Worm (Caenorhabditis elegans) whole organism, mixed stage, embryonic: ENCODE data around the gene F32D8.11.

Source experiments
- M03D4.4 ChIP-seq: sonication (generic microtip); optimal IDR thresholded peaks from 2 replicates; lab custom pipeline; 2017; ENCODE audit warnings: mild to moderate bottlenecking, missing genetic modification characterization, missing compliant biosample characterization
- bed-3 ChIP-seq: fragments of 200-800 bp; sonication (Bioruptor generic); optimal IDR thresholded peaks from 3 replicates; lab custom pipeline; 2018; ENCODE audit warnings: mild to moderate bottlenecking, missing genetic modification characterization, moderate library complexity, missing compliant biosample characterization
- blmp-1 ChIP-seq: fragments of 150-350 bp; optimal IDR thresholded peaks from 2 replicates; lab custom pipeline; 2014; ENCODE audit warnings: missing biosample characterization, missing genetic modification characterization
- ceh-39 ChIP-seq: fragments of 150-350 bp; optimal IDR thresholded peaks from 2 replicates; lab custom pipeline; 2014; ENCODE audit warnings: missing biosample characterization, missing genetic modification characterization
- ceh-83 ChIP-seq: fragments of 200-800 bp; sonication (Bioruptor generic); optimal IDR thresholded peaks from 2 replicates; lab custom pipeline; 2018; ENCODE audit warnings: mild to moderate bottlenecking, missing genetic modification characterization, missing compliant biosample characterization
- ces-1 ChIP-seq: fragments of 150-350 bp; optimal IDR thresholded peaks from 2 replicates; lab custom pipeline; 2014; ENCODE audit warnings: missing biosample characterization, missing genetic modification reagents, missing genetic modification characterization
- cnd-1 ChIP-seq: fragments of 200-800 bp; sonication (Bioruptor generic); optimal IDR thresholded peaks from 2 replicates; lab custom pipeline; 2018; ENCODE audit warnings: mild to moderate bottlenecking, missing genetic modification characterization, missing compliant biosample characterization
- drap-1 ChIP-seq: fragments of 200-800 bp; sonication (Bioruptor generic); optimal IDR thresholded peaks from 3 replicates; lab custom pipeline; 2018; ENCODE audit warnings: mild to moderate bottlenecking, missing genetic modification characterization, missing compliant biosample characterization
- elt-1 ChIP-seq: sonication (generic microtip); optimal IDR thresholded peaks from 2 replicates; lab custom pipeline; 2017; ENCODE audit warnings: missing genetic modification characterization, mild to moderate bottlenecking, missing compliant biosample characterization, antibody characterized with exemption, moderate library complexity, borderline replicate concordance; ENCODE audit not compliant: insufficient read depth
- flh-1 ChIP-seq: fragments of 200-800 bp; sonication (Bioruptor generic); optimal IDR thresholded peaks from 2 replicates; lab custom pipeline; 2018; ENCODE audit warnings: mild to moderate bottlenecking, missing genetic modification characterization, moderate library complexity, missing compliant biosample characterization
- hlh-1 ChIP-seq: fragments of 150-350 bp; optimal IDR thresholded peaks from 2 replicates; lab custom pipeline; 2014; ENCODE audit warnings: missing biosample characterization, missing genetic modification reagents, missing genetic modification characterization
- lsy-2 ChIP-seq: fragments of 150-350 bp; optimal IDR thresholded peaks from 2 replicates; lab custom pipeline; 2014; ENCODE audit warnings: missing biosample characterization, missing genetic modification characterization
- mab-5 ChIP-seq: fragments of 150-350 bp; optimal IDR thresholded peaks from 2 replicates; lab custom pipeline; 2014; ENCODE audit warnings: missing biosample characterization, missing genetic modification characterization
- mep-1 ChIP-seq: fragments of 150-350 bp; optimal IDR thresholded peaks from 2 replicates; lab custom pipeline; 2017; ENCODE audit warnings: missing biosample characterization, missing genetic modification reagents, missing genetic modification characterization, inconsistent platforms
- mls-2 ChIP-seq: sonication (generic microtip); optimal IDR thresholded peaks from 2 replicates; lab custom pipeline; 2016; ENCODE audit warnings: mild to moderate bottlenecking, missing genetic modification characterization, moderate library complexity, missing compliant biosample characterization
- nhr-2 ChIP-seq: fragments of 150-350 bp; optimal IDR thresholded peaks from 2 replicates; lab custom pipeline; 2014; ENCODE audit warnings: missing biosample characterization, missing genetic modification characterization
- nhr-237 ChIP-seq: fragments of 150-350 bp; optimal IDR thresholded peaks from 2 replicates; lab custom pipeline; 2014; ENCODE audit warnings: missing biosample characterization, missing genetic modification characterization
- nhr-28 ChIP-seq: fragments of 150-350 bp; optimal IDR thresholded peaks from 2 replicates; lab custom pipeline; 2014; ENCODE audit warnings: missing biosample characterization, missing genetic modification characterization
- pha-4 ChIP-seq: fragments of 150-350 bp; optimal IDR thresholded peaks from 2 replicates; lab custom pipeline; 2018; ENCODE audit warnings: missing biosample characterization, missing genetic modification reagents, missing genetic modification characterization
- sem-2 ChIP-seq: fragments of 200-800 bp; sonication (Bioruptor generic); optimal IDR thresholded peaks from 2 replicates; lab custom pipeline; 2018; ENCODE audit warnings: mild to moderate bottlenecking, missing genetic modification characterization, missing compliant biosample characterization
- sptf-1 ChIP-seq: sonication (generic microtip); optimal IDR thresholded peaks from 2 replicates; lab custom pipeline; 2017; ENCODE audit warnings: mild to moderate bottlenecking, missing genetic modification characterization, moderate library complexity, missing compliant biosample characterization
- unc-120 ChIP-seq: sonication (generic microtip); optimal IDR thresholded peaks from 2 replicates; lab custom pipeline; 2017; ENCODE audit warnings: missing genetic modification characterization, missing compliant biosample characterization; ENCODE audit not compliant: poor library complexity, severe bottlenecking
- unc-62 ChIP-seq: fragments of 150-350 bp; optimal IDR thresholded peaks from 2 replicates; lab custom pipeline; 2014; ENCODE audit warnings: missing biosample characterization, missing genetic modification reagents, missing genetic modification characterization
- zip-8 ChIP-seq: fragments of 150-350 bp; optimal IDR thresholded peaks from 2 replicates; lab custom pipeline; 2014; ENCODE audit warnings: missing biosample characterization, missing genetic modification characterization
- ztf-11 ChIP-seq: fragments of 150-350 bp; optimal IDR thresholded peaks from 2 replicates; lab custom pipeline; 2014; ENCODE audit warnings: missing biosample characterization, missing genetic modification characterization

Gene F32D8.11

DNA sequence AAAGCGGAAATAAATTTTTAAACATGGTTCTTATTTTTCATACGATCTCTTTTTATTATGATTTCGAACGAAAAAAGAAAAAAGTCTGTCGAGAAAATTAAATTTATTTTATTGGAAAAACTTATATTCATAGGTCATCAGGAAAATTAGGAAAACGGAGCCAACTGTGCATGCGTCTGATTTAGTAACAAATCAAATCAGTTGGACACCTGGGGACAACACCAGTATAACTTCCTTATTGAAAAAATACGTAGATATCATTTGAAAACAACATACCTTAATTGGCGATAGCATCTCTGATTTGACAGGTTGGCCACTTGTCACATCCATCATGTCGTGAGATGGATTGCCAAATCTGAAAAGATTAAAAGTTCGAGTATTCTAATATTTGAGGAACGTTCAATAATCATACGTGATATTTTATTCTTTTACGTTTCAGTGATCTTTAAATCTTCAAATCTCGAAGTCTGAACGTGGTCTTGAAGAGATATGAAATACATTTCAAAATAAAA, 28.4 kb downstream of the F32D8.11 start:
- TF ChIP-seq mep-1 (no peak), unc-62 (GFP tag; lab: Kevin White, UChicago) (peak; percentile 55), ceh-83 (GFP tag; lab: Kevin White, UChicago) (no peak)

DNA sequence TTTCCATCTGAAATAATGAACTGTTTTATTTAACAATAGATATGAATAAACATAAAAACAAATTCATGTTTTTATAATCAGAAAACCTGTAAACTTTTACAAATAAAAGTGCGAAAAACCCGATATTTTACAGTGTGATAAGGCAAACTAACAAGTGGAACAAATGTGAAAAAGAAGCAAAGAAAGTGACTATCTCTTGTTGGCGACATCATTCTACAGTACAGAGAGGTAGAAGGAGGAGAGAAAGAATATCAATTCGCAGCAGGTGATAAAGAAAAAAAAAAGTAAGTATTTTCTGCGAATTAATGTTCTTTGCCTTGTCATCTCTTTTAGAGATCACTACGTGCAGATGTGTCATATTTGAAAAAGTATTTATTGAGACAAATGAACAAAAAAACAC, 29.2 kb downstream of the F32D8.11 start:
- no peak for TF ChIP-seq pha-4
- no peak for TF ChIP-seq zip-8
- TF ChIP-seq sem-2 (GFP tag; lab: Kevin White, UChicago): no peak
- TF ChIP-seq cnd-1 (tag; lab: Kevin White, UChicago): no peak
- TF ChIP-seq nhr-2 (tag; lab: Kevin White, UChicago): no peak
- TF ChIP-seq elt-1 (tag; lab: Kevin White, UChicago): no peak

DNA sequence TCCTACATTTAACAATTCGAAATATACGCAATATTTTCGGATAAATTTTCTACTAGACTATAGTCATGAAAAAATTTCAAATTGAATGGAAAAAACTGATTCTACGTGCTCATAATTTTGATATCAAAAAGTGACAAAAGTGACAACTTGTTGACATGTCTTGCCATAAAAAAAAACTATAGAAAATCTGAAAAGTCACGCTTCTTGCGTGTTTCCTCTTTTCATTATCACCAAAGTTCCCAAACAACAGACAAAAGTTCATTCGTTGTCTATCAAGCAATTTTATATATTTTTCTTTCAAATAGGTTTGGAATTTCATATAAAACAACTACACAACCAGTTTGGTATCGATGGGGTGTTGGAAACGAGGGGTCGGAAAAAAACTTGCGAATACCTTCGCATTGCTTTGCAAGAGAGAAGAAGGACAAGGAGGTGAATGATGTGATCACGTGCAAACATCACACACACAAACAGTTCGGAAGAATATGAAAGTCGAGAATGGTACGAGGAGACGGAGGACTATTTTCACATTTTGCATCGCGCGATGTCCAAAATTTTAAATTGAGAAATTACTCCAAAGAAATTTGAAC, 29.8 kb downstream of the F32D8.11 start:
- TF ChIP-seq mls-2 (tag; lab: Kevin White, UChicago) (no peak), ceh-39 (tag; lab: Kevin White, UChicago) (no peak), mep-1 (no peak)
- TF ChIP-seq, all 35 proteins: peak for 0

DNA sequence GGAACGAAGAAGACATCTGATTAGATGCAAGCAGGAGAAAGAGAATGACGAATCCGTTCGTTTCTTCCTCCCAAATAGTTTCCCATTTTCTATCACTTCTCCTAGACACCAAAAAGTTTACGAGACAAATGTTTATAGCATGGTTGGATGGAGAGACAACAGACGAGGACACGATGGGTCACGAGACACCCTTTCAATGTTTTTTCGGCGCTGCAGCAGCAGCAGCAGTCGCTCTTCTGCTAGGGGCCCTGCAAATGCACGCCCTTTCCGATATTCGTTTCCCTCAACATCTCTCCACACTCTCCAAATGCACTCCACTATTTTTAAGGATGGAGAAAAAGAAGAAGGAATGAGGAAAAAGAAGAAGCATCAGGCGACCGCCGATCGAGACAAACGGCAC, 30.6 kb downstream of the F32D8.11 start:
- TF ChIP-seq lsy-2 (tag; lab: Kevin White, UChicago) (no peak), drap-1 (GFP tag; lab: Kevin White, UChicago) (peak; percentile 24), nhr-28 (tag; lab: Kevin White, UChicago) (no peak), unc-62 (GFP tag; lab: Kevin White, UChicago) (peak; percentile 27), sptf-1 (tag; lab: Kevin White, UChicago) (peak; percentile 3), M03D4.4 (tag; lab: Kevin White, UChicago) (peak; percentile 44), ces-1 (GFP tag; lab: Kevin White, UChicago) (peak; percentile 3), flh-1 (GFP tag; lab: Kevin White, UChicago) (no peak), nhr-237 (no peak), mls-2 (tag; lab: Kevin White, UChicago) (peak; percentile 48), hlh-1 (tag; lab: Kevin White, UChicago) (peak; percentile 59), unc-120 (peak; percentile 96)

DNA sequence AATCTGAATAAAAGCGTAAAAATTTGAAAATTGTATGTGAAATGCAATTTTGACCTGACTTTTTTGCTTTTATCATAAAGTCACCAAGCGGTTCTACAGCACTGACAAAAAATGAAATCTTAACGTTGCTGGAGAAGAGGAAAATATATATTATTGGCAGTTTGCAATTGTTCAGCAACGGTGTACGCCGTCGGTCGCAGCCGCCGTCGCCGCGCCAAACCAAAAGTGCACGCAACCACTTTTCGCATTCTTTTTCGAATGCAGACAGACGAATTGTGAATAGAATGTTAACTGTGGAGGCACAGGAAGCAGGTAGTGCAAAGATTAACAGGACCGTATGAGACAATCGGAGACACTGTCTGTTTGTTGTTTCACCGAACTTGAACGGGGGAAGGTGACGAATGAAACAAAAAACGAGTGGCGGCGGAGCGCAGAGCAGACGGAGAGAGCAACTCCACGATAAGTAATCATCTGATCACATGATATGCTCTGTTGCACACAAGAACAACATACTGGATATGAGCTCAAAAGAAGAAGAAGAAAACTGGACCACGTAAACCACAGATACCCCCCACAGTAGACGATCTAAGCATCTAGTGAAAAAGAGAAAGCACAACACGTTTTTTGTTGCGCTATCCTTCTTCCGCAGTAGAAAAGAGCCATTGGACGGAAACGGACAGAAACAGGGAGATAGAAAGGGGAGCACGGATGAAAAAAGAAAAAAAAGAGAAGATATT, 31.9 kb downstream of the F32D8.11 start:
- no peak for TF ChIP-seq blmp-1
- no peak for TF ChIP-seq cnd-1 (tag; lab: Kevin White, UChicago)
- peak; percentile 77 for TF ChIP-seq unc-120
- TF ChIP-seq mab-5 (tag; lab: Kevin White, UChicago): no peak
- no peak for TF ChIP-seq ztf-11
- TF ChIP-seq zip-8: no peak

DNA sequence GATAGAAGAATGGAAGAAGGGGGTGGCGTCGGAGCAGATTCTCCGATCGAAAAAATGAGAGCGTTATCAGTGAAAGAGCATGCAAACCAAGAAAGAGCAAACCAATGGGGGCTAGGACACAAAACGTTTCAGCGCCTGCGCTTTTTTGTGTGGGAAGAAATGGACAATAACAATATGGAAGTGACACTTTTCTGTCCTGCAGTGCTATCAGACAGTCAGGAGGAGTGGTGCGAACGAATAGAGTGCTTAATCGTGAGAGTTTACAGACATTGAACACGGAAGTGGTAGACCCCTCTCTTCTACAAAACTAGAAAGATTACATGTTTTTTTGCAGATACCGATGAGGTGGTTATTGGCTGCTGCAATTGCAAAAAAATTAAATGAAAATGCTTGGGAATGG, 33.6 kb downstream of the F32D8.11 start:
- TF ChIP-seq mab-5 (tag; lab: Kevin White, UChicago) (no peak), bed-3 (no peak), drap-1 (GFP tag; lab: Kevin White, UChicago) (no peak), nhr-237 (no peak)
- TF ChIP-seq, all 35 proteins: peak for 0

DNA sequence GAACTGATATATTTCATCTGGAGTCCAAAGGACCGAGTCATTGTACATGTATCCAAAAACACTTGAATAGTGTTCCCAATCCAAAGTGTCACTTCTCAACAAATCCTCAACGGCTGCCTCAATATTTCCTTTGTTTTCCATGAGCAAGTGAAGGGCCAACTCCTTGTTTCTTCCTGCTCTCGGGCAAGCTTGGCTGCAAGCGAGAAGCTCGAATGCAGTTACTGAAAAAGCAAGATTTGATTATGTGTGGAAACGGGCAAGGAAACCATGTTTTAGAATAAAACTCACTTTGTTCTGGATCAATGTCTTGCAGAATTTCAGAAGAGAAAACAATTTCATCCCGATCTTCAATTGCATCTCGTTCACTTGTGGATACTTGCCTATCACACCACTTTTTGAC, 34.7 kb downstream of the F32D8.11 start:
- TF ChIP-seq ces-1 (GFP tag; lab: Kevin White, UChicago) (peak; percentile 66), sem-2 (GFP tag; lab: Kevin White, UChicago) (no peak), mep-1 (no peak)
